Fruit fly (Drosophila melanogaster) whole organism: ENCODE data around the gene srw.

Source experiments
- Dll ChIP-seq: fragments of >200 bp; optimal IDR thresholded peaks from 2 replicates; lab custom pipeline; 2017
- EcR ChIP-seq, 2 experiments: fragments of >200 bp; optimal IDR thresholded peaks; 2 replicates each; lab custom pipeline; 2017; ENCODE audit warnings: missing biosample characterization in 2 of 2, missing genetic modification characterization in 2 of 2, missing genetic modification reagents in 2 of 2
- usp ChIP-seq: fragments of >200 bp; optimal IDR thresholded peaks from 2 replicates; lab custom pipeline; 2017; ENCODE audit warnings: missing biosample characterization, missing genetic modification characterization, mixed read lengths

- no peak for TF ChIP-seq Dll
- no peak for TF ChIP-seq usp (GFP tag; lab: Kevin White, UChicago)
- TF ChIP-seq EcR (GFP tag; optimal IDR thresholded peaks at IDR 0.05; lab: Kevin White, UChicago) = no peak
These were observed 10.4 kb upstream of the srw start for dm6 chr3L:4293711-4294110.
